Fruit fly (Drosophila melanogaster) Kc167 (cell line): ENCODE results near the gene Sec61alpha.

Experiments
- Myc ChIP-seq: fragments of >200 bp; optimal IDR thresholded peaks from 2 replicates; lab custom pipeline; 2017; ENCODE audit warnings: missing external identifiers
- Sin3A ChIP-seq: fragments of >200 bp; optimal IDR thresholded peaks from 2 replicates; lab custom pipeline; 2018; ENCODE audit warnings: missing external identifiers
- h ChIP-seq: fragments of >200 bp; optimal IDR thresholded peaks from 3 replicates; lab custom pipeline; 2018; ENCODE audit warnings: missing external identifiers
- insv ChIP-seq: fragments of >200 bp; optimal IDR thresholded peaks from 3 replicates; lab custom pipeline; 2018; ENCODE audit warnings: missing external identifiers
- psq ChIP-seq: fragments of >200 bp; optimal IDR thresholded peaks from 2 replicates; lab custom pipeline; 2017; ENCODE audit warnings: missing external identifiers
- ttk ChIP-seq: sonication (Bioruptor generic); optimal IDR thresholded peaks from 2 replicates; lab custom pipeline; 2017; ENCODE audit warnings: missing external identifiers

Sec61alpha gene

dm6 chr2L:6480212-6480994 lies at the start of gene Sec61alpha, which contains the start of gene Daxx:
TSS of gene Sec61alpha (minus strand) at chr2L:6480575.
TSS of gene Daxx (plus strand) at chr2L:6480929.
- TF ChIP-seq Sin3A (lab: Kevin White, UChicago) (no peak), Myc (no peak), insv (no peak), ttk (lab: Kevin White, UChicago) (no peak), h (lab: Kevin White, UChicago) (no peak), psq (no peak)

- no peak for TF ChIP-seq insv
- TF ChIP-seq Sin3A (lab: Kevin White, UChicago), result no peak
- TF ChIP-seq psq, result no peak
- TF ChIP-seq Myc, result no peak
- TF ChIP-seq h (lab: Kevin White, UChicago), result no peak
- TF ChIP-seq ttk (lab: Kevin White, UChicago), result no peak
Measured at dm6 chr2L:6526996-6527395, 46.6 kb upstream of the Sec61alpha start.

- TF ChIP-seq psq (no peak), ttk (lab: Kevin White, UChicago) (no peak), h (lab: Kevin White, UChicago) (no peak), insv (no peak), Myc (no peak), Sin3A (lab: Kevin White, UChicago) (no peak)
Measured at dm6 chr2L:6513948-6514347, 33.6 kb upstream of the Sec61alpha start.

dm6 chr2L:6508666-6509065 lies 28.3 kb upstream of the Sec61alpha start:
- TF ChIP-seq h (lab: Kevin White, UChicago) (no peak), psq (no peak), Sin3A (lab: Kevin White, UChicago) (no peak), Myc (no peak), ttk (lab: Kevin White, UChicago) (no peak), insv (no peak)

- TF ChIP-seq insv (no peak), ttk (lab: Kevin White, UChicago) (no peak), psq (no peak), Myc (no peak), Sin3A (lab: Kevin White, UChicago) (no peak), h (lab: Kevin White, UChicago) (no peak)
Measured at dm6 chr2L:6503724-6504037, 23.3 kb upstream of the Sec61alpha start.

dm6 chr2L:6502887-6503723 lies 22.7 kb upstream of the Sec61alpha start:
- no peak for TF ChIP-seq ttk (lab: Kevin White, UChicago)
- TF ChIP-seq Sin3A (lab: Kevin White, UChicago), result no peak
- TF ChIP-seq insv, result no peak
- TF ChIP-seq Myc, result no peak
- no peak for TF ChIP-seq h (lab: Kevin White, UChicago)

dm6 chr2L:6500648-6501325 lies 20.4 kb upstream of the Sec61alpha start:
- TF ChIP-seq Sin3A (lab: Kevin White, UChicago) (no peak), Myc (no peak), insv (no peak), h (lab: Kevin White, UChicago) (no peak), ttk (lab: Kevin White, UChicago) (no peak), psq (no peak)

- no peak for TF ChIP-seq psq
- no peak for TF ChIP-seq Sin3A (lab: Kevin White, UChicago)
Measured at dm6 chr2L:6498448-6498847, 18.1 kb upstream of the Sec61alpha start, which contains the start of gene CG31637. TSS of gene CG31637 (plus strand) at chr2L:6498647.

dm6 chr2L:6496753-6497152 lies 16.4 kb upstream of the Sec61alpha start, which contains the start of gene CG9550:
TSS of gene CG9550 (plus strand) at chr2L:6497053.
- TF ChIP-seq Myc (no peak), ttk (lab: Kevin White, UChicago) (no peak), psq (no peak), Sin3A (lab: Kevin White, UChicago) (no peak), insv (no peak), h (lab: Kevin White, UChicago) (no peak)

dm6 chr2L:6494405-6494816 lies 14.0 kb upstream of the Sec61alpha start, which contains the start of gene CG9547:
TSS of gene CG9547 (minus strand) at chr2L:6494532.
- TF ChIP-seq h (lab: Kevin White, UChicago), result no peak
- TF ChIP-seq Sin3A (lab: Kevin White, UChicago), result no peak
- no peak for TF ChIP-seq psq
- TF ChIP-seq Myc, result no peak
- TF ChIP-seq ttk (lab: Kevin White, UChicago), result no peak
- TF ChIP-seq insv, result no peak

- TF ChIP-seq ttk (lab: Kevin White, UChicago) (no peak), insv (no peak), Sin3A (lab: Kevin White, UChicago) (no peak), psq (no peak), h (lab: Kevin White, UChicago) (no peak), Myc (no peak)
Measured at dm6 chr2L:6490783-6491249, 10.4 kb upstream of the Sec61alpha start, which contains the start of the genes Phf5a and CG31638. TSS of gene Phf5a (minus strand) at chr2L:6490843. TSS of gene CG31638 (plus strand) at chr2L:6491061.

- TF ChIP-seq Sin3A (lab: Kevin White, UChicago) (no peak), h (lab: Kevin White, UChicago) (no peak), Myc (no peak), psq (no peak), insv (no peak), ttk (lab: Kevin White, UChicago) (no peak)
Measured at dm6 chr2L:6488676-6489140, 8.3 kb upstream of the Sec61alpha start, which contains the start of the genes KFase and epsilonCOP. TSS of gene KFase (minus strand) at chr2L:6488756. TSS of gene epsilonCOP (plus strand) at chr2L:6489090.
